Worm (Caenorhabditis elegans): ENCODE data around the gene clp-9.
A peak's percentile ranks its signal among the peaks of the same experiment; 100 is the strongest.

The clp-9 gene

DNA sequence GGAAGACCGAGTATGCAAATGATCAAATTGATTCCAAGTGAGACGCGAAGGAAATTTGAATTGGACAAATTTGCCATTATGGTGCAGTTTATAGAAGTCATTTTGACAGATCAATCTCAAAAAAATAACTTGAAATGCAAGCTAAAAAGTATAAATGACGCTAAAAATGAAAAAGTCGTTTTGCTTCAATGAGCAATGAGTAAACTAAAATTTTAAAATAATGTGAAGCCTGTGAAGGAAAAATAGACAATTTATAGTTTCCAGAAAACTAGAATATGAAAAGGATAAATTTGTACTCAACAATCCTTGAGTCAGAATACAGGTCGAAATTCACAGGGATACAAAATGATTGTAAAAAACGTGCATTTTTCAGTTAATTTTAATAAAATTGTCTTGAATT is 17.5 kb downstream of the clp-9 start, which contains the start of gene srab-17:
srab-17 (minus strand) TSS at position 101 of the 400 bp plus-strand sequence.
- TF ChIP-seq athp-1 (tag; optimal IDR thresholded peaks at IDR 0.05), result no peak
- no peak for TF ChIP-seq rec-8 (tag; optimal IDR thresholded peaks at IDR 0.05)
- no peak for TF ChIP-seq F55B11.4 (tag; optimal IDR thresholded peaks at IDR 0.05; ENCODE audit: borderline replicate concordance, insufficient read depth)
- TF ChIP-seq egl-44 (GFP tag; IDR thresholded peaks at IDR 0.05), result no peak
- no peak for TF ChIP-seq dpl-1 (GFP tag; optimal IDR thresholded peaks at IDR 0.05)
- no peak for TF ChIP-seq nfya-2 (GFP tag; IDR thresholded peaks at IDR 0.05)
- no peak for TF ChIP-seq ceh-40 (GFP tag; IDR thresholded peaks at IDR 0.05)
- TF ChIP-seq T26A5.8 (tag; optimal IDR thresholded peaks at IDR 0.05), result no peak
- TF ChIP-seq F49E8.2 (tag; optimal IDR thresholded peaks at IDR 0.05; ENCODE audit: insufficient read depth), result no peak
- no peak for TF ChIP-seq B0035.1 (tag; optimal IDR thresholded peaks at IDR 0.05)
- no peak for TF ChIP-seq ccch-3 (GFP tag; optimal IDR thresholded peaks at IDR 0.05)
- no peak for TF ChIP-seq F22D6.2 (tag; optimal IDR thresholded peaks at IDR 0.05)
- TF ChIP-seq hsf-1 (GFP tag; IDR thresholded peaks at IDR 0.05), result no peak
- no peak for TF ChIP-seq ztf-6 (GFP tag; IDR thresholded peaks at IDR 0.05)
- TF ChIP-seq B0019.2 (GFP tag; conservative IDR thresholded peaks at IDR 0.05), result no peak
- TF ChIP-seq let-526 (GFP tag; IDR thresholded peaks at IDR 0.05), result no peak
- no peak for TF ChIP-seq nhr-80 (tag; optimal IDR thresholded peaks at IDR 0.05)
- no peak for TF ChIP-seq ceh-91 (GFP tag; IDR thresholded peaks at IDR 0.05)
- TF ChIP-seq F57C9.4 (tag; optimal IDR thresholded peaks at IDR 0.05), result no peak
- no peak for TF ChIP-seq ztf-26 (tag; optimal IDR thresholded peaks at IDR 0.05)

DNA sequence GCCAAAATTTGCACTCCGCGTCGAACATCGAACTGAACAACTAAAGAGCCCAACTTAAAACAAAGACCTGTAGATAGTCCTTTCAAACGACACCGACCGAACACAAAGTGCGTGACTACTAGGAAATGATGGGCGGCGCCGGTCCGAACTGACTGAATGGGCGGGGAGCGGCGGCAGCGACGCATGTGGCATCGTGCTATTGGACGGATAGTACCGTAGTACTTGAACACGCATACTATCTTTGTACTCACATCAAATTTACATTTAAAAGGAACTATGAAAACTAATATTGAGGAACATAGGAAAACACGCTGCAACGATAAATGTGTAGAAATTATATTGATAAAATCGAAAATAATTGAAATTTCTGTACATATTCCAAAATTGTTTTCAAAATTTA is 25.4 kb downstream of the clp-9 start:
- TF ChIP-seq nfyb-1 (GFP tag; IDR thresholded peaks at IDR 0.05), result peak; percentile 92
- TF ChIP-seq him-1 (tag; optimal IDR thresholded peaks at IDR 0.05), result no peak
- TF ChIP-seq tbx-9 (tag; optimal IDR thresholded peaks at IDR 0.05; ENCODE audit: borderline replicate concordance), result no peak

ce11 chrV:9859863-9860262 is 25.9 kb downstream of the clp-9 start, which contains the start of gene lsy-12:
lsy-12 (minus strand) TSS chrV:9859963.
- TF ChIP-seq F57C9.4 (tag; optimal IDR thresholded peaks at IDR 0.05), result no peak
- no peak for TF ChIP-seq D2030.7 (GFP tag; IDR thresholded peaks at IDR 0.05)
- no peak for TF ChIP-seq nhr-27 (tag; optimal IDR thresholded peaks at IDR 0.05)
- no peak for TF ChIP-seq F39B2.1 (GFP tag; IDR thresholded peaks at IDR 0.05)
- no peak for TF ChIP-seq attf-5 (GFP tag; optimal IDR thresholded peaks at IDR 0.05)
- TF ChIP-seq ceh-58 (GFP tag; IDR thresholded peaks at IDR 0.05), result no peak
- TF ChIP-seq Y79H2A.3 (GFP tag; conservative IDR thresholded peaks at IDR 0.05), result no peak
- no peak for TF ChIP-seq rpc-1 (optimal IDR thresholded peaks at IDR 0.05)
- no peak for TF ChIP-seq rpc-1 (tag; optimal IDR thresholded peaks at IDR 0.05)
- TF ChIP-seq lin-35 (GFP tag; optimal IDR thresholded peaks at IDR 0.05), result no peak

ce11 chrV:9856978-9857377 is 28.8 kb downstream of the clp-9 start:
- TF ChIP-seq ztf-18 (tag; optimal IDR thresholded peaks at IDR 0.05) (no peak), ztf-3 (GFP tag; optimal IDR thresholded peaks at IDR 0.05) (no peak), egrh-3 (GFP tag; IDR thresholded peaks at IDR 0.05) (no peak), F52B5.7 (tag; optimal IDR thresholded peaks at IDR 0.05) (no peak), ztf-6 (GFP tag; IDR thresholded peaks at IDR 0.05) (no peak), ceh-40 (GFP tag; IDR thresholded peaks at IDR 0.05) (no peak), lin-35 (GFP tag; optimal IDR thresholded peaks at IDR 0.05) (no peak), B0019.2 (GFP tag; conservative IDR thresholded peaks at IDR 0.05) (no peak), die-1 (tag; optimal IDR thresholded peaks at IDR 0.05) (no peak), T26A5.8 (tag; optimal IDR thresholded peaks at IDR 0.05) (no peak)

All from whole organism, young adult.